Fruit fly (Drosophila melanogaster) whole organism, embryonic: ENCODE measurements around the gene Ppcs.

Source experiments
- B-H1 ChIP-seq: fragments of 200-800 bp; sonication (Bioruptor generic); IDR thresholded peaks from 3 replicates; pipeline ENCODE4 v1.3.6; 2022; ENCODE audit warnings: missing biosample characterization, missing genetic modification characterization
- CG10979 ChIP-seq: fragments of 200-800 bp; sonication (Bioruptor generic); optimal IDR thresholded peaks from 2 replicates; lab custom pipeline; 2018; ENCODE audit warnings: missing biosample characterization, mild to moderate bottlenecking, missing genetic modification characterization, moderate library complexity
- CG11398 ChIP-seq: fragments of 200-800 bp; sonication (Bioruptor generic); optimal IDR thresholded peaks from 2 replicates; lab custom pipeline; 2016; ENCODE audit warnings: missing biosample characterization, missing genetic modification characterization
- CG11560 ChIP-seq: fragments of 200-800 bp; sonication (Bioruptor generic); IDR thresholded peaks from 3 replicates; pipeline ENCODE4 v1.3.6; 2022; ENCODE audit warnings: missing biosample characterization, missing genetic modification characterization
- CG12744 ChIP-seq: fragments of 200-800 bp; sonication (Bioruptor generic); optimal IDR thresholded peaks from 2 replicates; lab custom pipeline; 2016; ENCODE audit warnings: missing biosample characterization, missing genetic modification characterization
- CG13123 ChIP-seq: fragments of 200-800 bp; sonication (Bioruptor generic); optimal IDR thresholded peaks from 2 replicates; lab custom pipeline; 2016; ENCODE audit warnings: missing biosample characterization, missing genetic modification characterization
- CG13624 ChIP-seq: fragments of 200-800 bp; sonication (Bioruptor generic); optimal IDR thresholded peaks from 2 replicates; lab custom pipeline; 2016; ENCODE audit warnings: missing biosample characterization, missing genetic modification characterization
- CG13775 ChIP-seq: fragments of 200-800 bp; sonication (Bioruptor generic); optimal IDR thresholded peaks from 3 replicates; lab custom pipeline; 2017; ENCODE audit warnings: missing biosample characterization, mild to moderate bottlenecking, missing genetic modification characterization
- CG1602 ChIP-seq: fragments of 200-800 bp; sonication (Bioruptor generic); optimal IDR thresholded peaks from 3 replicates; lab custom pipeline; 2016; ENCODE audit warnings: missing biosample characterization, missing genetic modification characterization
- CG17802 ChIP-seq: fragments of 200-800 bp; sonication (Bioruptor generic); optimal IDR thresholded peaks from 2 replicates; lab custom pipeline; 2018; ENCODE audit warnings: missing biosample characterization, mild to moderate bottlenecking, missing genetic modification characterization, moderate library complexity
- CG17829 ChIP-seq: fragments of 200-800 bp; optimal IDR thresholded peaks from 2 replicates; lab custom pipeline; 2019; ENCODE audit warnings: missing biosample characterization, mild to moderate bottlenecking, missing genetic modification characterization, moderate library complexity
- CG17912 ChIP-seq: fragments of 200-800 bp; sonication (Bioruptor generic); optimal IDR thresholded peaks from 2 replicates; lab custom pipeline; 2018; ENCODE audit warnings: missing biosample characterization, mild to moderate bottlenecking, missing genetic modification characterization
- CG2889 ChIP-seq: fragments of 200-800 bp; sonication (Bioruptor generic); IDR thresholded peaks from 3 replicates; pipeline ENCODE4 v1.3.6; 2022; ENCODE audit warnings: missing biosample characterization, missing genetic modification characterization
- CG30020 ChIP-seq: fragments of 200-800 bp; optimal IDR thresholded peaks from 2 replicates; lab custom pipeline; 2019; ENCODE audit warnings: missing biosample characterization, mild to moderate bottlenecking, missing genetic modification characterization, moderate library complexity
- CG32767 ChIP-seq: fragments of 200-800 bp; sonication (Bioruptor generic); IDR thresholded peaks from 2 replicates; pipeline ENCODE4 v1.3.6; 2022; ENCODE audit warnings: missing biosample characterization, missing genetic modification characterization
- CG3281 ChIP-seq: fragments of 200-800 bp; sonication (Bioruptor generic); optimal IDR thresholded peaks from 3 replicates; lab custom pipeline; 2017; ENCODE audit warnings: missing biosample characterization, mild to moderate bottlenecking, missing genetic modification characterization
- CG34422 ChIP-seq: fragments of 200-800 bp; sonication (Bioruptor generic); IDR thresholded peaks from 3 replicates; pipeline ENCODE4 v1.3.6; 2022; ENCODE audit warnings: missing biosample characterization, missing genetic modification characterization
- CG3995 ChIP-seq: fragments of 200-800 bp; sonication (Bioruptor generic); optimal IDR thresholded peaks from 3 replicates; lab custom pipeline; 2016; ENCODE audit warnings: missing biosample characterization, missing genetic modification characterization
- CG4328 ChIP-seq: fragments of 200-800 bp; sonication (Bioruptor generic); optimal IDR thresholded peaks from 3 replicates; lab custom pipeline; 2017; ENCODE audit warnings: missing biosample characterization, missing genetic modification reagents, missing genetic modification characterization
- CG6683 ChIP-seq: fragments of 200-800 bp; sonication (Bioruptor generic); optimal IDR thresholded peaks from 2 replicates; lab custom pipeline; 2017; ENCODE audit warnings: missing biosample characterization, mild to moderate bottlenecking, missing genetic modification characterization, missing genetic modification reagents
- CG7745 ChIP-seq: fragments of 200-800 bp; sonication (Bioruptor generic); optimal IDR thresholded peaks from 2 replicates; lab custom pipeline; 2018; ENCODE audit warnings: missing biosample characterization, mild to moderate bottlenecking, missing genetic modification characterization, moderate library complexity
- D ChIP-seq, 2 experiments: fragments of 200-800 bp in 1 of 2; fragments of >200 bp in 1 of 2; sonication (Bioruptor generic) in 1 of 2; optimal IDR thresholded peaks; 2 replicates in 1 of 2; 3 replicates in 1 of 2; lab custom pipeline; 2017; ENCODE audit warnings: mild to moderate bottlenecking in 1 of 2, missing biosample characterization in 1 of 2, missing genetic modification characterization in 1 of 2, missing genetic modification reagents in 1 of 2
- Fer1 ChIP-seq: fragments of 200-800 bp; sonication (Bioruptor generic); optimal IDR thresholded peaks from 2 replicates; lab custom pipeline; 2017; ENCODE audit warnings: missing biosample characterization, mild to moderate bottlenecking, missing genetic modification characterization
- H15 ChIP-seq: fragments of 200-800 bp; sonication (Bioruptor generic); IDR thresholded peaks from 3 replicates; pipeline ENCODE4 v1.3.6; 2022; ENCODE audit warnings: missing biosample characterization, missing genetic modification characterization
- HHEX ChIP-seq: fragments of 200-800 bp; sonication (Bioruptor generic); optimal IDR thresholded peaks from 3 replicates; lab custom pipeline; 2017; ENCODE audit warnings: missing biosample characterization, mild to moderate bottlenecking, missing genetic modification characterization, missing genetic modification reagents
- Hmx ChIP-seq: fragments of 200-800 bp; sonication (Bioruptor generic); optimal IDR thresholded peaks from 2 replicates; lab custom pipeline; 2016; ENCODE audit warnings: missing biosample characterization, missing genetic modification characterization
- Hr51 ChIP-seq, 2 experiments: fragments of 200-800 bp; sonication (Bioruptor generic); optimal IDR thresholded peaks; 2 replicates in 1 of 2; 3 replicates in 1 of 2; lab custom pipeline; 2016 to 2018; ENCODE audit warnings: missing biosample characterization in 2 of 2, missing genetic modification characterization in 2 of 2, mild to moderate bottlenecking in 1 of 2, moderate library complexity in 1 of 2
- Mad ChIP-seq: fragments of 200-800 bp; sonication (Bioruptor generic); optimal IDR thresholded peaks from 2 replicates; lab custom pipeline; 2016; ENCODE audit warnings: missing biosample characterization, missing genetic modification characterization
- NfI ChIP-seq: fragments of 200-800 bp; sonication (Bioruptor generic); optimal IDR thresholded peaks from 3 replicates; lab custom pipeline; 2018; ENCODE audit warnings: missing biosample characterization, mild to moderate bottlenecking, missing genetic modification characterization, moderate library complexity
- PHDP ChIP-seq: fragments of 200-800 bp; sonication (Bioruptor generic); optimal IDR thresholded peaks from 3 replicates; lab custom pipeline; 2018; ENCODE audit warnings: missing biosample characterization, mild to moderate bottlenecking, missing genetic modification characterization, moderate library complexity
- Side ChIP-seq: fragments of 200-800 bp; sonication (Bioruptor generic); optimal IDR thresholded peaks from 2 replicates; lab custom pipeline; 2016; ENCODE audit warnings: missing biosample characterization, missing genetic modification characterization
- az2 ChIP-seq: fragments of 200-800 bp; sonication (Bioruptor generic); optimal IDR thresholded peaks from 3 replicates; lab custom pipeline; 2016; ENCODE audit warnings: missing biosample characterization, missing genetic modification characterization
- bowl ChIP-seq: fragments of 200-800 bp; sonication (Bioruptor generic); IDR thresholded peaks from 2 replicates; pipeline ENCODE4 v1.3.6; 2022; ENCODE audit warnings: missing biosample characterization, missing genetic modification characterization
- chif ChIP-seq, 2 experiments: fragments of 200-800 bp; sonication (Bioruptor generic); optimal IDR thresholded peaks; 3 replicates each; lab custom pipeline; 2016; ENCODE audit warnings: missing biosample characterization in 2 of 2, missing genetic modification characterization in 2 of 2
- dimm ChIP-seq: fragments of 200-800 bp; sonication (Bioruptor generic); IDR thresholded peaks from 2 replicates; pipeline ENCODE4 v1.3.6; 2022; ENCODE audit warnings: missing biosample characterization, missing genetic modification characterization
- dm ChIP-seq: fragments of 200-800 bp; sonication (Bioruptor generic); optimal IDR thresholded peaks from 3 replicates; lab custom pipeline; 2016; ENCODE audit warnings: missing biosample characterization, missing genetic modification characterization
- en ChIP-seq: fragments of 200-800 bp; sonication (Bioruptor generic); optimal IDR thresholded peaks from 2 replicates; lab custom pipeline; 2016; ENCODE audit warnings: missing biosample characterization, missing genetic modification characterization
- grau ChIP-seq: fragments of 200-800 bp; optimal IDR thresholded peaks from 3 replicates; lab custom pipeline; 2019; ENCODE audit warnings: missing biosample characterization, mild to moderate bottlenecking, missing genetic modification characterization, moderate library complexity
- gro ChIP-seq: fragments of 200-800 bp; sonication (Bioruptor generic); optimal IDR thresholded peaks from 2 replicates; lab custom pipeline; 2016; ENCODE audit warnings: missing biosample characterization, missing genetic modification characterization
- hb ChIP-seq: fragments of 200-800 bp; sonication (Bioruptor generic); IDR thresholded peaks from 3 replicates; pipeline ENCODE4 v1.3.6; 2022; ENCODE audit warnings: missing biosample characterization, missing genetic modification characterization; ENCODE audit not compliant: partially characterized antibody
- oc ChIP-seq: fragments of 200-800 bp; sonication (Bioruptor generic); optimal IDR thresholded peaks from 2 replicates; lab custom pipeline; 2018; ENCODE audit warnings: missing biosample characterization, mild to moderate bottlenecking, missing genetic modification characterization, moderate library complexity
- onecut ChIP-seq: fragments of 200-800 bp; sonication (Bioruptor generic); IDR thresholded peaks from 2 replicates; pipeline ENCODE4 v1.3.6; 2022; ENCODE audit warnings: missing biosample characterization, missing genetic modification characterization
- p53 ChIP-seq: fragments of 200-800 bp; sonication (Bioruptor generic); optimal IDR thresholded peaks from 2 replicates; lab custom pipeline; 2016; ENCODE audit warnings: missing biosample characterization, missing genetic modification characterization
- pho ChIP-seq: fragments of 200-800 bp; sonication (Bioruptor generic); optimal IDR thresholded peaks from 2 replicates; lab custom pipeline; 2016; ENCODE audit warnings: missing biosample characterization, missing genetic modification characterization
- sim ChIP-seq: fragments of 200-800 bp; sonication (Bioruptor generic); IDR thresholded peaks from 2 replicates; pipeline ENCODE4 v1.3.6; 2022; ENCODE audit warnings: missing biosample characterization, missing genetic modification characterization
- ssp ChIP-seq: fragments of 200-800 bp; sonication (Bioruptor generic); IDR thresholded peaks from 2 replicates; pipeline ENCODE4 v1.3.6; 2022; ENCODE audit warnings: missing biosample characterization, missing genetic modification characterization
- tll ChIP-seq, 2 experiments: fragments of 200-800 bp in 1 of 2; fragments of >200 bp in 1 of 2; sonication (Bioruptor generic) in 1 of 2; optimal IDR thresholded peaks; 2 replicates each; lab custom pipeline; 2017 to 2019; ENCODE audit warnings: missing biosample characterization in 2 of 2, missing genetic modification characterization in 2 of 2, mild to moderate bottlenecking in 1 of 2, moderate library complexity in 1 of 2
- tna ChIP-seq: fragments of 200-800 bp; sonication (Bioruptor generic); IDR thresholded peaks from 2 replicates; pipeline ENCODE4 v1.3.6; 2022; ENCODE audit warnings: missing biosample characterization, missing genetic modification characterization; ENCODE audit not compliant: partially characterized antibody
- unpg ChIP-seq: fragments of 200-800 bp; sonication (Bioruptor generic); optimal IDR thresholded peaks from 3 replicates; lab custom pipeline; 2018; ENCODE audit warnings: missing biosample characterization, mild to moderate bottlenecking, missing genetic modification characterization, moderate library complexity
- zfh1 ChIP-seq: fragments of 200-800 bp; sonication (Bioruptor generic); IDR thresholded peaks from 3 replicates; pipeline ENCODE4 v1.3.6; 2022; ENCODE audit warnings: missing biosample characterization, missing genetic modification characterization

Ppcs gene

DNA sequence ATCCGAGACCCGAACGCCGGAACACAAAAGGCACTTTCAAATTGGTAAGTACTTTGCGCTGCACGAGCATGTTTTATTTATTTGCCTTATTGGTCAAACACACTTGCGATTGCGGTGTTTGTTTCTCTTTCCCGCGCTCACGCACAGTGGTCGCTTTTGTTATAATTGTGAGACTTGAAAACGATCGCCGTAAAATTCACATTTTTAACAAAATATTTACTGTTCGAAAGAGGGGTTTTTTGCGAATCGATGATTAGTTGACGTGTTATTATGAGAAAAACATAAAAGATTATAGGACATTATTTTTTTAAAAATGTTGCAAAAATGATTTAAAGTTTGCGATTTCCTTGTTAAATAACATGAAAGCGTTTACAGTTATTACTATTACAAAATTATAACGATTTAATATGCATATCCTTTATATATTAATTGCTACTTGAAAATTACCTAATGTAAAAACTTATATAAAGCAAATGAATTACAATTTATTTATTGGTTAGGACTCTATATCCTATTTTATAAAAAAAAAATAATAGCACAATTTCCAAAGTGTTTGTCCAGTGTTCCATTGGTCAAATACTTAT lies 17.3 kb upstream of the Ppcs start (continued):
- TF ChIP-seq tna (GFP tag; lab: Robert Waterston, UW) = no peak
- TF ChIP-seq CG10979 = peak; percentile 43
- TF ChIP-seq az2 (GFP tag; lab: Kevin White, UChicago) = peak; percentile 39
- TF ChIP-seq CG17912 (GFP tag; lab: Kevin White, UChicago) = no peak
- 0 out of 2 replicates have a peak, but pooled peaks have one; percentile 17 for TF ChIP-seq CG32767 (GFP tag; lab: Robert Waterston, UW)
- no peak for TF ChIP-seq zfh1 (GFP tag; lab: Robert Waterston, UW)
- TF ChIP-seq CG4328 (GFP tag; lab: Kevin White, UChicago) = no peak
- TF ChIP-seq dimm = no peak
- TF ChIP-seq grau (tag; lab: Kevin White, UChicago) = peak; percentile 60
- TF ChIP-seq en (GFP tag; lab: Kevin White, UChicago) = no peak
- TF ChIP-seq HHEX (GFP tag; lab: Kevin White, UChicago) = peak; percentile 38
- no peak for TF ChIP-seq pho
- TF ChIP-seq chif (GFP tag; optimal IDR thresholded peaks at IDR 0.05; lab: Kevin White, UChicago) = peak; percentile 1 to 17
- TF ChIP-seq onecut (GFP tag; lab: Robert Waterston, UW) = peak; percentile 21; the same call in 1 of the 2 replicates
- TF ChIP-seq CG7745 (tag; lab: Kevin White, UChicago) = no peak
- TF ChIP-seq ssp = no peak
- TF ChIP-seq CG30020 (tag; lab: Kevin White, UChicago) = no peak
- peak; percentile 47 for TF ChIP-seq CG12744 (GFP tag; lab: Kevin White, UChicago)
- TF ChIP-seq oc = no peak
- TF ChIP-seq D (optimal IDR thresholded peaks at IDR 0.05; lab: Kevin White, UChicago) = no peak
- no peak for TF ChIP-seq D (GFP tag; optimal IDR thresholded peaks at IDR 0.05; lab: Kevin White, UChicago)
- peak; percentile 35 for TF ChIP-seq PHDP
- TF ChIP-seq H15 = 0 out of 3 replicates have a peak, but pooled peaks have one; percentile 54
- no peak for TF ChIP-seq p53
- TF ChIP-seq CG3281 (GFP tag; lab: Kevin White, UChicago) = peak; percentile 64
- TF ChIP-seq Side (GFP tag; lab: Kevin White, UChicago) = no peak
- no peak for TF ChIP-seq CG17802 (tag; lab: Kevin White, UChicago)
- no peak for TF ChIP-seq CG13123 (GFP tag; lab: Kevin White, UChicago)
- no peak for TF ChIP-seq CG11398
- TF ChIP-seq dm = no peak
- 0 out of 3 replicates have a peak, but pooled peaks have one; percentile 34 for TF ChIP-seq CG2889 (GFP tag; lab: Robert Waterston, UW)
- TF ChIP-seq CG1602 (GFP tag; lab: Kevin White, UChicago) = peak; percentile 7
- peak; percentile 58 for TF ChIP-seq Mad (GFP tag; lab: Kevin White, UChicago)
- no peak for TF ChIP-seq sim (GFP tag; lab: Robert Waterston, UW)
- no peak for TF ChIP-seq CG13624 (GFP tag; lab: Kevin White, UChicago)
- TF ChIP-seq CG17829 (tag; lab: Kevin White, UChicago) = peak; percentile 9
- TF ChIP-seq Hr51 (GFP tag; optimal IDR thresholded peaks at IDR 0.05; lab: Kevin White, UChicago) = peak in 1 of 2 experiments; percentile 65
- no peak for TF ChIP-seq bowl
- no peak for TF ChIP-seq Hmx (GFP tag; lab: Kevin White, UChicago)
- peak; percentile 37 for TF ChIP-seq CG13775 (GFP tag; lab: Kevin White, UChicago)
- no peak for TF ChIP-seq CG3995 (GFP tag; lab: Kevin White, UChicago)
- TF ChIP-seq CG6683 = no peak
- TF ChIP-seq unpg (GFP tag; lab: Kevin White, UChicago) = peak; percentile 18
- TF ChIP-seq NfI (GFP tag; lab: Kevin White, UChicago) = peak; percentile 42
- TF ChIP-seq CG34422 = peak; percentile 22; the same call in 1 of the 3 replicates
- TF ChIP-seq gro (GFP tag; lab: Kevin White, UChicago) = no peak
- no peak for TF ChIP-seq hb
- no peak for TF ChIP-seq B-H1 (GFP tag; lab: Robert Waterston, UW)
- TF ChIP-seq tll (GFP tag; optimal IDR thresholded peaks at IDR 0.05; lab: Kevin White, UChicago) = no peak
- TF ChIP-seq Fer1 (GFP tag; lab: Kevin White, UChicago) = no peak
- no peak for TF ChIP-seq CG11560 (tag; lab: Robert Waterston, UW)
